Fruit fly (Drosophila melanogaster): ENCODE data around the gene Or85f.

The Or85f gene

DNA sequence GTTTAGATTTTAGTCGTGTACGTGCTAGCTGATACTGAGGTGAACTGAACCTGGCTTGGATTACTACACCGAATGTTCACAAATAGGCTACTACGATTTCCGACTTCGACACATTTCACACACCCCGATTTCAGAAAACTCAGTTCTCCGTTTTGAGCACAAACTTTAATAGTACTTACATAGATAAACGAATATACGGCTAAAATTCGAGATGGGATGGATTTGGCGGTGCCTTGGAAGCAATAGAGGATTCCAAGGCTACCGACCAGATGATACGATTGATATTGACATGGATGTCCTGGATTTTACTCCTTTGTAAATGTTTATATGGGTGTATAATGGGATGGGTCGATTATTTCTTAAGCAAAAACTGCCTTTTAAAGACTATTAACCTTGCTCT is 12.2 kb downstream of the Or85f start, which contains the start of gene betaTub85D:
betaTub85D (minus strand) TSS at position 101 of the 400 bp plus-strand sequence.
- no peak for TF ChIP-seq noc (tag; optimal IDR thresholded peaks at IDR 0.05)

- no peak for TF ChIP-seq noc (tag; optimal IDR thresholded peaks at IDR 0.05)
Measured at dm6 chr3R:9411928-9412640, 14.1 kb downstream of the Or85f start, which contains the start of the genes Task7 and alpha-Man-IIa. Gene Task7 (minus strand): TSS chr3R:9412293. Gene alpha-Man-IIa (plus strand): TSS chr3R:9412548.

DNA sequence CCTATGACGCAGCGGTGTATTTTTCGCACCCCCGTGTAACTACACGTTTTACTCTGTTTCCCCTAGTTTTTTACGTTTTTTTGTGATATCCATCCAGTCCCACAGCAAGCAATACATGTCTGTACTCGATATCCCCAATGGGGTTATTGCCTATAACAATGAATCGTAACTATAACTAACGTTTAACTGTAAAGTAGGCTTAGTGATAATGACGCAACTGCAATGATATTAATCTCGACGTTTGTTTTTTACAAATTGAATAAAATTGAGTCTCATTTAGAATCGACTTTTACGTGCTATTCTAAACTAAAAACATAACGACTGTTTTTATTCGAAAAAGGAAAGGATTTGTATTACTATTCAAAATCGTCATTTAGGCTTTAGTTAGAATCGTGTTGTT is 19.0 kb downstream of the Or85f start:
- TF ChIP-seq noc (tag; optimal IDR thresholded peaks at IDR 0.05): no peak

dm6 chr3R:9417577-9418334 is 19.8 kb downstream of the Or85f start, which contains the start of gene ps:
Gene ps (plus strand): TSS chr3R:9417940.
- TF ChIP-seq noc (tag; optimal IDR thresholded peaks at IDR 0.05): peak; percentile 61

- TF ChIP-seq noc (tag; optimal IDR thresholded peaks at IDR 0.05): no peak
Measured at dm6 chr3R:9418373-9419299, 20.6 kb downstream of the Or85f start.

DNA sequence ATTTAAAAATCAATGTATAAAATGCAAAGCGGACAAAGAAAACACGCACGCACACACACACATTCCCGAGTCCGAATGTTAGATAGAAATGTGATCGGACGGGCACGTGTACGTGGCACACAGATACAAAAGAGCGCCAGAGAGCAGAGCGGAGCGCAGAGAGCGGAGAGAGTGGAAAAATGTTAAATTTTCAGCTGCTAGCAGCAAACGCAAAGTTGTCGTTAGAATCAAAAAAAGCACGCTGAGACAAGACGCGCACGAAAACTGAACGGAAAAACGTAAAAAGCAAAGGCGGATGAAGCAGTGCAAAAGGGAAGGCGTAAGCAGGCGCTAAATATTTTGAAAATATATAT is 21.3 kb downstream of the Or85f start:
- TF ChIP-seq noc (tag; optimal IDR thresholded peaks at IDR 0.05): no peak

dm6 chr3R:9420439-9421234 is 22.6 kb downstream of the Or85f start:
- no peak for TF ChIP-seq noc (tag; optimal IDR thresholded peaks at IDR 0.05)

- no peak for TF ChIP-seq noc (tag; optimal IDR thresholded peaks at IDR 0.05)
Measured at dm6 chr3R:9422338-9422737, 24.3 kb downstream of the Or85f start.

DNA sequence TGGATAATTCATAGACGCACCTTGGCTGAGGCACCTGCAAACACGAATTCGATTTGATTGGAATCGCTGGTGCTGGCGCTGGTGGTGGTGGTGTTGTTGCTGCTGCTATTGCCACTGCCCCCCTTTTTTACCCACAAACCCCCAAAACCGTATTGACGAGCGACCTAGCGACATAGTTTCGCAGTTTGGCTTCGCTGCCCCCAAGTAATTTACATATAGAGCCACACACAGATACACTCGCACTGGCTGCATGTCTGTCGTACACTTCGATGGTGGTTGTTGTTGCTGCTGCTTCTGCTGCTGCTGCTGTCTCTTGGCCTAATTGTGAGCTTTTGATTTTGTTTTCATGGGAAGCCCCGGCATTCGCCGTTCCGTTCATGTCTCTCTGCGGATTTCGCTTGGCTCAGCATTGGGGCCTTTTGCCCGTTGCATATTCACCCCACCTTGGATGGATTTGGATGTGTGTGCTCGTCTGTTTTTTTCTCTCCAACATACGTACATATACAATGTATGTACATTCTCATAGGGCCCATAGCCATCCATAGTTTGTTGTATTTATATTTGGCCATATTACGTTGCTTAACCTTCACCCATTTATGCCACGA is 26.2 kb downstream of the Or85f start:
- TF ChIP-seq noc (tag; optimal IDR thresholded peaks at IDR 0.05): no peak

dm6 chr3R:9427328-9427727 is 29.3 kb downstream of the Or85f start:
- TF ChIP-seq noc (tag; optimal IDR thresholded peaks at IDR 0.05): no peak

DNA sequence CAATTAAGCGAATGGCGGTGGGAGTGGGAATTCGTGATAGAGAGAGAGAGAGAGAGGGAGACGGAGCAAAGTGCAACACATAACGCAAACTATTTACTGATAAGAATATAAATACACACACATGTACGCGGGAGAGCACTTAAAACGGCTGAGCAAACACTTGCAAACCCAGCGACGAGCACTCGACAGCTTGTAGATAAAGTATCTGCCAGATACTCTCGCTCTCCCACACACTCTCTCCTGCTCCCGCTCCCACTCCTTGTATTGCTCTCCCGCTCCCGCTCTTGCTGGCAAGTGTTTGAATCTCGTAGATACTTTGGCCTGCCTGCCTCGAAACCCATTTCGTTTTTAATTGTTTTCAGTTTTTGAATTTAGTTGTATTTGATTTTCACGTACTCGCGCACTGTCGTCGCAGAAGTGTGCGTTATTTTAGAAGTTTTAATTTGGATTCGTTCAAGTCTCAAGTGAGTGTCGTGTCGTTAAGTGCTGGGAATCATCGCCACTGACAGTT is 30.3 kb downstream of the Or85f start:
- TF ChIP-seq noc (tag; optimal IDR thresholded peaks at IDR 0.05): no peak

dm6 chr3R:9428988-9429387 is 31.0 kb downstream of the Or85f start:
- peak; percentile 90 for TF ChIP-seq noc (tag; optimal IDR thresholded peaks at IDR 0.05)

- TF ChIP-seq noc (tag; optimal IDR thresholded peaks at IDR 0.05): peak; percentile 78
Measured at dm6 chr3R:9430344-9431253, 32.6 kb downstream of the Or85f start.

Measured in whole organism, larva.